Worm (Caenorhabditis elegans) whole organism, L2 larva: ENCODE measurements around the gene H29C22.1.

ENCODE experiments used
- mbf-1 ChIP-seq: sonication (generic microtip); optimal IDR thresholded peaks from 2 replicates; lab custom pipeline; 2017; ENCODE audit warnings: missing biosample characterization, missing genetic modification characterization
- nhr-10 ChIP-seq: sonication (generic microtip); optimal IDR thresholded peaks from 2 replicates; lab custom pipeline; 2017; ENCODE audit warnings: missing biosample characterization, missing genetic modification characterization
- nhr-129 ChIP-seq: fragments of 150-350 bp; optimal IDR thresholded peaks from 2 replicates; lab custom pipeline; 2014; ENCODE audit warnings: missing biosample characterization, missing genetic modification characterization
- nhr-237 ChIP-seq: fragments of 150-350 bp; optimal IDR thresholded peaks from 2 replicates; lab custom pipeline; 2014; ENCODE audit warnings: missing biosample characterization, missing genetic modification characterization

DNA sequence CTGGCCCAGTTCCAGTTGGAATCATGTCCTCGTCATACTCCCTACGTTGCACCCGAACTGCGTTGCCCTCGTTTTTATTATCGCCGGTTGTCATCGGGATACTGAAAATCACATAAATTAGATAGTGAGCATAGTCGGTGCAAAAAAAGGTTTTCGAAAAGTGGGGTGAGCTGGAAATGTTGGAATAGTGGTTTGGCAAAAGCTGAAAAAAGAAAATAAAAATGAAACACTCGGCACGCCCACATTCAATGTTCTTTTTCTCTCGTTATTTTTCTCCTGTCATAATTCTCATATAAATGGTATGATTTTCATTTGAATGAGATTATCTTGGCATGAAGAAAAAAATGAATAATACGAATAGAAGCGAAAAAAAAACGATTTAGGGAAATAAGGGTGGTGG is 46.9 kb downstream of the H29C22.1 start, which contains the start of gene F18G5.6:
- no peak for TF ChIP-seq mbf-1
- no peak for TF ChIP-seq nhr-10
- TF ChIP-seq nhr-237 (tag; lab: Kevin White, UChicago), result no peak
- TF ChIP-seq nhr-129 (tag; lab: Kevin White, UChicago), result no peak
